Fruit fly (Drosophila melanogaster): ENCODE results near the gene robl37BC.

DNA sequence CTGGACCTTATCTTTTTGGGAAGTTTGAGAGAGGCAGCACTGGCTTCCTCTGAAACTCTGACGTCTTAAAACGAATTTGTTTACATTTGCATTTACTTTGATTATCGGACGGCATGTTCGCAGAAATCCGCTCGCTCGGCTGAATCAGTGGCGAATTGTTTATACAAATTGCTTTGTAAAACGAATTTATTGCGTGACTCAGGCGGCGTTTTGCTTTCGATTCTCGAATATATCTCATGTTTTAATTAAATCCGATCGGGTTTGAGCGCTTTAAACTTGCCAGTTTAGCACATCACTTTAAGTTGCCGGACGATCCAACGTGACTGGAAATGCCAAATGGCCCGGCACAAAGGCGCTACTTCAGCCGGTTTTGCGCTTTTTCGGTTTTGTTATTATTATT lies 26.5 kb upstream of the robl37BC start:
- TF ChIP-seq sage (GFP tag; optimal IDR thresholded peaks at IDR 0.05) (no peak), sv (GFP tag; optimal IDR thresholded peaks at IDR 0.05) (no peak), CG32264 (GFP tag; optimal IDR thresholded peaks at IDR 0.05) (no peak), CrebA (GFP tag; optimal IDR thresholded peaks at IDR 0.05; ENCODE audit: borderline replicate concordance) (no peak), rgr (GFP tag; optimal IDR thresholded peaks at IDR 0.05) (no peak), OdsH (GFP tag; optimal IDR thresholded peaks at IDR 0.05) (no peak)
